Worm (Caenorhabditis elegans) whole organism, L2 larva: Measurements from ENCODE around the gene npl-4.1.

Experiments used
- C34F6.9 ChIP-seq: fragments of 150-350 bp; optimal IDR thresholded peaks from 2 replicates; lab custom pipeline; 2014; ENCODE audit warnings: missing biosample characterization, missing genetic modification characterization
- F13H6.1 ChIP-seq: sonication (generic microtip); optimal IDR thresholded peaks from 2 replicates; lab custom pipeline; 2016; ENCODE audit warnings: missing genetic modification characterization, missing compliant biosample characterization
- R02D3.7 ChIP-seq: fragments of 150-350 bp; optimal IDR thresholded peaks from 2 replicates; lab custom pipeline; 2014; ENCODE audit warnings: missing biosample characterization, missing genetic modification characterization
- Y55F3AM.14 ChIP-seq: fragments of 200-800 bp; sonication (Bioruptor generic); optimal IDR thresholded peaks from 2 replicates; lab custom pipeline; 2018; ENCODE audit warnings: mild to moderate bottlenecking, missing genetic modification characterization, missing compliant biosample characterization
- ZK546.5 ChIP-seq: sonication (generic microtip); optimal IDR thresholded peaks from 2 replicates; lab custom pipeline; 2017; ENCODE audit warnings: missing biosample characterization, missing genetic modification characterization
- alr-1 ChIP-seq: fragments of 150-350 bp; optimal IDR thresholded peaks from 2 replicates; lab custom pipeline; 2014; ENCODE audit warnings: missing biosample characterization, missing genetic modification characterization
- aly-2 ChIP-seq: fragments of 150-350 bp; optimal IDR thresholded peaks from 2 replicates; lab custom pipeline; 2014; ENCODE audit warnings: missing biosample characterization, missing genetic modification characterization
- ama-1 ChIP-seq: fragments of 150-350 bp; optimal IDR thresholded peaks from 2 replicates; lab custom pipeline; 2018; ENCODE audit warnings: inconsistent platforms
- blmp-1 ChIP-seq: sonication (generic microtip); optimal IDR thresholded peaks from 2 replicates; lab custom pipeline; 2017; ENCODE audit warnings: missing genetic modification characterization, mild to moderate bottlenecking, missing compliant biosample characterization, antibody characterized with exemption, moderate library complexity; ENCODE audit not compliant: insufficient read depth
- ceh-16 ChIP-seq: fragments of 150-350 bp; optimal IDR thresholded peaks from 2 replicates; lab custom pipeline; 2014; ENCODE audit warnings: missing biosample characterization, missing genetic modification characterization
- ceh-82 ChIP-seq: fragments of 150-350 bp; optimal IDR thresholded peaks from 2 replicates; lab custom pipeline; 2014; ENCODE audit warnings: missing biosample characterization, missing genetic modification characterization
- crh-2 ChIP-seq: sonication (generic microtip); optimal IDR thresholded peaks from 2 replicates; lab custom pipeline; 2017; ENCODE audit warnings: missing biosample characterization, missing genetic modification characterization
- dmd-4 ChIP-seq: sonication (generic microtip); optimal IDR thresholded peaks from 2 replicates; lab custom pipeline; 2017; ENCODE audit warnings: missing biosample characterization, missing genetic modification characterization
- egl-27 ChIP-seq: sonication (generic microtip); optimal IDR thresholded peaks from 3 replicates; lab custom pipeline; 2017; ENCODE audit warnings: missing biosample characterization, missing genetic modification reagents, missing genetic modification characterization
- elt-1 ChIP-seq: fragments of 150-350 bp; optimal IDR thresholded peaks from 2 replicates; lab custom pipeline; 2014; ENCODE audit warnings: missing biosample characterization, missing genetic modification characterization
- elt-3 ChIP-seq: sonication (generic microtip); optimal IDR thresholded peaks from 2 replicates; lab custom pipeline; 2017; ENCODE audit warnings: missing biosample characterization, missing genetic modification characterization
- fos-1 ChIP-seq: fragments of 150-350 bp; optimal IDR thresholded peaks from 2 replicates; lab custom pipeline; 2014; ENCODE audit warnings: missing biosample characterization, missing genetic modification characterization
- gmeb-1 ChIP-seq: fragments of 150-350 bp; optimal IDR thresholded peaks from 2 replicates; lab custom pipeline; 2014; ENCODE audit warnings: missing biosample characterization, missing genetic modification characterization
- lin-11 ChIP-seq: fragments of 150-350 bp; sonication (generic microtip); optimal IDR thresholded peaks from 2 replicates; lab custom pipeline; 2014; ENCODE audit warnings: missing biosample characterization, missing genetic modification characterization, inconsistent platforms, mixed read lengths
- lin-13 ChIP-seq: fragments of 150-350 bp; optimal IDR thresholded peaks from 2 replicates; lab custom pipeline; 2014; ENCODE audit warnings: missing biosample characterization, missing genetic modification reagents, missing genetic modification characterization
- lin-39 ChIP-seq: fragments of 150-350 bp; optimal IDR thresholded peaks from 2 replicates; lab custom pipeline; 2014; ENCODE audit warnings: missing biosample characterization, missing genetic modification reagents, missing genetic modification characterization
- lsy-2 ChIP-seq, 2 experiments: fragments of 150-350 bp in 1 of 2; sonication (generic microtip) in 1 of 2; optimal IDR thresholded peaks; 2 replicates each; lab custom pipeline; 2014 to 2017; ENCODE audit warnings: missing biosample characterization in 2 of 2, missing genetic modification characterization in 2 of 2
- mab-5 ChIP-seq: fragments of 150-350 bp; optimal IDR thresholded peaks from 2 replicates; lab custom pipeline; 2014; ENCODE audit warnings: missing biosample characterization, missing genetic modification characterization
- mbf-1 ChIP-seq: sonication (generic microtip); optimal IDR thresholded peaks from 2 replicates; lab custom pipeline; 2017; ENCODE audit warnings: missing biosample characterization, missing genetic modification characterization
- mdl-1 ChIP-seq, 2 experiments: fragments of 150-350 bp in 1 of 2; sonication (generic microtip) in 1 of 2; optimal IDR thresholded peaks; 2 replicates each; lab custom pipeline; 2017; ENCODE audit warnings: missing biosample characterization in 2 of 2, missing genetic modification characterization in 2 of 2
- nhr-10 ChIP-seq: sonication (generic microtip); optimal IDR thresholded peaks from 2 replicates; lab custom pipeline; 2017; ENCODE audit warnings: missing biosample characterization, missing genetic modification characterization
- nhr-11 ChIP-seq: fragments of 150-350 bp; optimal IDR thresholded peaks from 2 replicates; lab custom pipeline; 2014; ENCODE audit warnings: missing biosample characterization, missing genetic modification characterization
- nhr-12 ChIP-seq: fragments of 150-350 bp; optimal IDR thresholded peaks from 2 replicates; lab custom pipeline; 2014; ENCODE audit warnings: missing biosample characterization, missing genetic modification characterization
- nhr-129 ChIP-seq: fragments of 150-350 bp; optimal IDR thresholded peaks from 2 replicates; lab custom pipeline; 2014; ENCODE audit warnings: missing biosample characterization, missing genetic modification characterization
- nhr-21 ChIP-seq: fragments of 150-350 bp; optimal IDR thresholded peaks from 2 replicates; lab custom pipeline; 2014; ENCODE audit warnings: missing biosample characterization, missing genetic modification characterization
- nhr-23 ChIP-seq: fragments of 150-350 bp; optimal IDR thresholded peaks from 2 replicates; lab custom pipeline; 2014; ENCODE audit warnings: missing biosample characterization, missing genetic modification reagents, missing genetic modification characterization
- nhr-237 ChIP-seq: fragments of 150-350 bp; optimal IDR thresholded peaks from 2 replicates; lab custom pipeline; 2014; ENCODE audit warnings: missing biosample characterization, missing genetic modification characterization
- nhr-25 ChIP-seq: fragments of 150-350 bp; sonication (generic microtip); optimal IDR thresholded peaks from 3 replicates; lab custom pipeline; 2014; ENCODE audit warnings: missing biosample characterization, missing genetic modification characterization
- nhr-6 ChIP-seq: fragments of 150-350 bp; optimal IDR thresholded peaks from 2 replicates; lab custom pipeline; 2014; ENCODE audit warnings: missing biosample characterization, missing genetic modification characterization
- nhr-77 ChIP-seq: fragments of 150-350 bp; optimal IDR thresholded peaks from 2 replicates; lab custom pipeline; 2014; ENCODE audit warnings: missing biosample characterization, missing genetic modification characterization
- peb-1 ChIP-seq: fragments of 150-350 bp; optimal IDR thresholded peaks from 2 replicates; lab custom pipeline; 2014; ENCODE audit warnings: missing biosample characterization, missing genetic modification characterization
- sem-4 ChIP-seq: fragments of 150-350 bp; optimal IDR thresholded peaks from 2 replicates; lab custom pipeline; 2014; ENCODE audit warnings: missing biosample characterization, missing genetic modification reagents, missing genetic modification characterization
- skn-1 ChIP-seq: sonication (generic microtip); optimal IDR thresholded peaks from 2 replicates; lab custom pipeline; 2017; ENCODE audit warnings: missing biosample characterization, missing genetic modification characterization
- sma-3 ChIP-seq: sonication (generic microtip); optimal IDR thresholded peaks from 2 replicates; lab custom pipeline; 2016; ENCODE audit warnings: missing genetic modification reagents, missing genetic modification characterization, missing compliant biosample characterization
- sma-9 ChIP-seq, 2 experiments: fragments of 150-350 bp in 1 of 2; sonication (generic microtip) in 1 of 2; optimal IDR thresholded peaks; 2 replicates each; lab custom pipeline; 2014 to 2016; ENCODE audit warnings: missing genetic modification characterization in 2 of 2, mild to moderate bottlenecking in 1 of 2, missing biosample characterization in 1 of 2, missing compliant biosample characterization in 1 of 2, missing genetic modification reagents in 1 of 2, moderate library complexity in 1 of 2
- snpc-4 ChIP-seq: fragments of 150-350 bp; optimal IDR thresholded peaks from 2 replicates; lab custom pipeline; 2014; ENCODE audit warnings: missing biosample characterization, missing genetic modification characterization
- unc-39 ChIP-seq: fragments of 150-350 bp; optimal IDR thresholded peaks from 2 replicates; lab custom pipeline; 2014; ENCODE audit warnings: missing biosample characterization, missing genetic modification characterization
- unc-55 ChIP-seq: fragments of 150-350 bp; sonication (generic microtip); optimal IDR thresholded peaks from 3 replicates; lab custom pipeline; 2014; ENCODE audit warnings: missing biosample characterization, missing genetic modification reagents, missing genetic modification characterization
- unc-62 ChIP-seq: fragments of 150-350 bp; optimal IDR thresholded peaks from 2 replicates; lab custom pipeline; 2014; ENCODE audit warnings: missing biosample characterization, missing genetic modification reagents, missing genetic modification characterization
- zag-1 ChIP-seq: fragments of 150-350 bp; optimal IDR thresholded peaks from 2 replicates; lab custom pipeline; 2014; ENCODE audit warnings: missing biosample characterization, missing genetic modification characterization
- ztf-1 ChIP-seq: fragments of 200-800 bp; sonication (Bioruptor generic); conservative IDR thresholded peaks from 2 replicates; pipeline ENCODE4 v1.3.6; 2022; ENCODE audit warnings: missing genetic modification characterization, missing compliant biosample characterization
- ztf-11 ChIP-seq: sonication (generic microtip); optimal IDR thresholded peaks from 2 replicates; lab custom pipeline; 2017; ENCODE audit warnings: missing biosample characterization, missing genetic modification characterization
- ztf-4 ChIP-seq: fragments of 150-350 bp; optimal IDR thresholded peaks from 2 replicates; lab custom pipeline; 2014; ENCODE audit warnings: missing biosample characterization, missing genetic modification characterization

The npl-4.1 gene

ce11 chrII:5660155-5660554, 29.0 kb downstream of the npl-4.1 start:
- TF ChIP-seq nhr-21 (tag; lab: Kevin White, UChicago) (no peak), lin-39 (no peak), C34F6.9 (no peak), R02D3.7 (tag; lab: Kevin White, UChicago) (no peak), elt-3 (tag; lab: Kevin White, UChicago) (no peak), crh-2 (tag; lab: Kevin White, UChicago) (no peak), ama-1 (no peak), nhr-25 (no peak), sma-3 (GFP tag; lab: Kevin White, UChicago) (no peak), peb-1 (no peak), nhr-237 (no peak), elt-1 (tag; lab: Kevin White, UChicago) (no peak), zag-1 (tag; lab: Kevin White, UChicago) (no peak), ztf-1 (GFP tag; lab: Robert Waterston, UW) (no peak), ztf-4 (tag; lab: Kevin White, UChicago) (no peak), mab-5 (no peak), ZK546.5 (tag; lab: Kevin White, UChicago) (no peak), fos-1 (no peak)

ce11 chrII:5660736-5661734, 29.9 kb downstream of the npl-4.1 start, which contains the start of the genes ift-43 and mdt-26:
TSS of gene ift-43 (minus strand) at chrII:5660786.
TSS of gene mdt-26 (plus strand) at chrII:5661181.
- TF ChIP-seq Y55F3AM.14 (GFP tag; lab: Kevin White, UChicago) (peak; percentile 6), nhr-129 (tag; lab: Kevin White, UChicago) (peak; percentile 62), nhr-6 (tag; lab: Kevin White, UChicago) (peak; percentile 68), nhr-25 (peak; percentile 51), F13H6.1 (peak; percentile 85), lsy-2 (tag; optimal IDR thresholded peaks at IDR 0.05; lab: Kevin White, UChicago) (peak; percentile 78 to 88), nhr-11 (tag; lab: Kevin White, UChicago) (no peak), egl-27 (tag; lab: Kevin White, UChicago) (peak; percentile 81), nhr-77 (tag; lab: Kevin White, UChicago) (no peak), unc-55 (GFP tag; lab: Kevin White, UChicago) (peak; percentile 78), sem-4 (tag; lab: Kevin White, UChicago) (peak; percentile 67), nhr-23 (tag; lab: Kevin White, UChicago) (no peak), ceh-16 (tag; lab: Kevin White, UChicago) (peak; percentile 81), gmeb-1 (tag; lab: Kevin White, UChicago) (peak; percentile 57), C34F6.9 (peak; percentile 50), nhr-237 (peak; percentile 54), dmd-4 (tag; lab: Kevin White, UChicago) (no peak), lin-39 (no peak), peb-1 (no peak), unc-62 (GFP tag; lab: Kevin White, UChicago) (no peak), aly-2 (tag; lab: Kevin White, UChicago) (no peak), ama-1 (peak; percentile 100), blmp-1 (peak; percentile 20), unc-39 (peak; percentile 8), ztf-1 (GFP tag; lab: Robert Waterston, UW) (no peak), elt-3 (tag; lab: Kevin White, UChicago) (no peak), alr-1 (tag; lab: Kevin White, UChicago) (no peak), lin-13 (GFP tag; lab: Kevin White, UChicago) (peak; percentile 81), mdl-1 (tag; optimal IDR thresholded peaks at IDR 0.05; lab: Kevin White, UChicago) (peak; percentile 57 to 73), ztf-11 (tag; lab: Kevin White, UChicago) (no peak), ZK546.5 (tag; lab: Kevin White, UChicago) (peak; percentile 3), nhr-10 (tag; lab: Kevin White, UChicago) (peak; percentile 72), ceh-82 (tag; lab: Kevin White, UChicago) (peak; percentile 9), sma-3 (GFP tag; lab: Kevin White, UChicago) (peak; percentile 81), nhr-12 (tag; lab: Kevin White, UChicago) (no peak), fos-1 (peak; percentile 53), ztf-4 (tag; lab: Kevin White, UChicago) (peak; percentile 73), mbf-1 (tag; lab: Kevin White, UChicago) (no peak), R02D3.7 (tag; lab: Kevin White, UChicago) (no peak), crh-2 (tag; lab: Kevin White, UChicago) (peak; percentile 80), sma-9 (GFP tag; optimal IDR thresholded peaks at IDR 0.05; lab: Kevin White, UChicago) (peak; percentile 75), sma-9 (tag; optimal IDR thresholded peaks at IDR 0.05; lab: Kevin White, UChicago) (no peak), zag-1 (tag; lab: Kevin White, UChicago) (peak; percentile 61), elt-1 (tag; lab: Kevin White, UChicago) (no peak), nhr-21 (tag; lab: Kevin White, UChicago) (peak; percentile 78), snpc-4 (tag; lab: Kevin White, UChicago) (no peak), lin-11 (tag; lab: Kevin White, UChicago) (peak; percentile 89), skn-1 (no peak)
